Fruit fly (Drosophila melanogaster): ENCODE data around the gene Cog4.

DNA sequence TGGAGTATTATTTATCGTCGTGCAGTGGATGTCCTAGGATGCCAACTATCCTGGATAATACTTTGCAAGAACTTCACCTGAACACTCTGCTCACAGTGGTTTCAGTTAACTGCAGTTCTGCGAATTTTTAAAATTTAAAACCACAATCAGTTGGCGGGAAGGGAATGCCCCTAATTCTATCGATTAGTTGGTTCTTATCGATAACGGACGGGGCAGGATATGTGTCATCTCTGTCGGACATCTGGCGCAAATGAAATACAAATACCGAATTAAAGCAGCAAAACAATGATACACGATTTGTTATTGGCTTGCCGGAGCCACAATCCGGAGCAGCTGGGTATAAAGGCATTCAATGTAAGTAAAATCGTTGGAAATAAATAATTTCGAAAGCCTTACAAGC, 5.3 kb downstream of the Cog4 start, which contains the start of gene Grip75:
- TF ChIP-seq Sin3A (optimal IDR thresholded peaks at IDR 0.05) (no peak), psq (optimal IDR thresholded peaks at IDR 0.05) (no peak)
